Worm (Caenorhabditis elegans) whole organism, early embryonic: ENCODE results near the gene ZK353.10.

Source experiments
- B0310.2 ChIP-seq: sonication (generic microtip); optimal IDR thresholded peaks from 2 replicates; lab custom pipeline; 2016; ENCODE audit warnings: mild to moderate bottlenecking, missing genetic modification characterization, missing compliant biosample characterization
- F13C5.2 ChIP-seq: sonication (generic microtip); optimal IDR thresholded peaks from 2 replicates; lab custom pipeline; 2017; ENCODE audit warnings: mild to moderate bottlenecking, missing genetic modification characterization, inconsistent platforms, missing compliant biosample characterization
- aly-1 ChIP-seq: sonication (generic microtip); optimal IDR thresholded peaks from 2 replicates; lab custom pipeline; 2016; ENCODE audit warnings: missing genetic modification characterization, missing compliant biosample characterization
- ama-1 ChIP-seq: fragments of 150-350 bp; optimal IDR thresholded peaks from 2 replicates; lab custom pipeline; 2014
- ceh-13 ChIP-seq: fragments of 200-800 bp; sonication (Bioruptor generic); optimal IDR thresholded peaks from 2 replicates; lab custom pipeline; 2018; ENCODE audit warnings: mild to moderate bottlenecking, missing genetic modification characterization, missing compliant biosample characterization
- ceh-36 ChIP-seq: sonication (generic microtip); optimal IDR thresholded peaks from 2 replicates; lab custom pipeline; 2016; ENCODE audit warnings: missing genetic modification characterization, inconsistent platforms, missing compliant biosample characterization
- ets-7 ChIP-seq: sonication (generic microtip); optimal IDR thresholded peaks from 2 replicates; lab custom pipeline; 2016; ENCODE audit warnings: missing genotype, missing genetic modification characterization, missing compliant biosample characterization
- flt-1 ChIP-seq: fragments of 200-800 bp; sonication (Bioruptor generic); IDR thresholded peaks from 2 replicates; pipeline ENCODE4 v1.3.6; 2022; ENCODE audit warnings: missing genetic modification characterization, missing compliant biosample characterization
- hmbx-1 ChIP-seq: sonication (generic microtip); optimal IDR thresholded peaks from 2 replicates; lab custom pipeline; 2016; ENCODE audit warnings: mild to moderate bottlenecking, missing genetic modification characterization, missing compliant biosample characterization
- hmg-4 ChIP-seq: fragments of 200-800 bp; sonication (Bioruptor generic); optimal IDR thresholded peaks from 2 replicates; lab custom pipeline; 2018; ENCODE audit warnings: mild to moderate bottlenecking, missing genetic modification characterization, missing compliant biosample characterization
- hnd-1 ChIP-seq: sonication (generic microtip); optimal IDR thresholded peaks from 2 replicates; lab custom pipeline; 2016; ENCODE audit warnings: missing genetic modification characterization, missing compliant biosample characterization
- pes-1 ChIP-seq: fragments of 200-800 bp; sonication (Bioruptor generic); IDR thresholded peaks from 2 replicates; pipeline ENCODE4 v1.3.6; 2022; ENCODE audit warnings: missing genetic modification reagents, missing genetic modification characterization, missing compliant biosample characterization
- scrt-1 ChIP-seq: fragments of 200-800 bp; sonication (Bioruptor generic); IDR thresholded peaks from 2 replicates; pipeline ENCODE4 v1.3.6; 2022; ENCODE audit warnings: missing genetic modification characterization, missing compliant biosample characterization
- sea-1 ChIP-seq: fragments of 200-800 bp; sonication (Bioruptor generic); conservative IDR thresholded peaks from 2 replicates; pipeline ENCODE4 v1.3.6; 2022; ENCODE audit warnings: missing genetic modification characterization, missing compliant biosample characterization
- tbx-11 ChIP-seq: fragments of 200-800 bp; sonication (Bioruptor generic); IDR thresholded peaks from 2 replicates; pipeline ENCODE4 v1.3.6; 2022; ENCODE audit warnings: missing genetic modification characterization, missing compliant biosample characterization
- tbx-37 ChIP-seq: fragments of 200-800 bp; sonication (Bioruptor generic); conservative IDR thresholded peaks from 2 replicates; pipeline ENCODE4 v1.3.6; 2022; ENCODE audit warnings: missing genetic modification reagents, missing genetic modification characterization, missing compliant biosample characterization
- tra-4 ChIP-seq: sonication (generic microtip); optimal IDR thresholded peaks from 2 replicates; lab custom pipeline; 2017; ENCODE audit warnings: missing genetic modification characterization, missing compliant biosample characterization

ZK353.10 gene

DNA sequence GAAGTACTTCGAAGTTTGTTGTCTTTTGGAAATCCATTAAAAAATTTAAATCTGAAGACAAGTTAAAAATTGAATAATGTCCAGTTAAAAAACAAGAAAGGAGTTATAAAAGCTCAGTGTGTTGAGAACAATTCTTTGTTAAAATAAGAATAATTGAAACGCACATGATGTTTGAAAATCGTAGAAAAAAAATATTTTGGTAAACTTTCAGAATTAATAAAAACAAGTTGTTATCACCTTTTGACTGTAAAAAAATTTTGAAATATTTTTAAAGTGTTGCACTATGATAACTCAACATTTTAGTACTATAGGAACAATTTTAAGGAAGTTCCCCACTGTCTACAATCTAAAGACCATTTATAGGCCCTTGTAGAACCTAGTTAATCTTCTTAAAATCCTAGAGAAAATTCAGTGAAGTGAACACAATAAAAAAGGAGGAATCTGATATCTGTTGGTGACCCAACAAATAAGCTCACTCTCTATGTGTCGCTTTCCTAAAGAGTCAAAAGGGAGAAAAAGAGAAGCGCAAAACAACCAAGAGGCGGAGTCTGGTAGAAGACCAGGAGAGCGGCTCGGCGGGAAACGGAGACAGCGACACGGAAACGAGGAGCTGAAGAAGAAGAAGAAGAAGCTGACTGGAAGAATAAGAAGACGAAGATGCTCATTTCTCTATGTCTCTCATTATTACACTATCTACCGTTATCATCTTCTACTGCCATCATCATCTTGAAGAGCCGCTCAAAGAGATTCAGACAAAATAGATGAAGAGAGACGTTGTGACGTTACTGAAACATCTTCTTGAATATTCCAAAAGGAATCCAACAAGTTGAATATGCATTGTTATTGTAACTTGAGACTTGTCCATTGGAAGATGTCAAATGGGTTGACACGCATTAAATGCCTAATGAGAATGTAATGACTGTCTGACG is at the start of gene ZK353.10:
Gene ZK353.10, minus strand, starts transcription at position 51 of the 929 bp plus-strand sequence.
- no peak for TF ChIP-seq hmg-4 (GFP tag; lab: Kevin White, UChicago)
- no peak for TF ChIP-seq ceh-13 (GFP tag; lab: Kevin White, UChicago)
- TF ChIP-seq tbx-11 (GFP tag; lab: Robert Waterston, UW): no peak
- TF ChIP-seq sea-1 (GFP tag; lab: Robert Waterston, UW): no peak
- no peak for TF ChIP-seq ceh-36
- TF ChIP-seq hnd-1 (tag; lab: Kevin White, UChicago): no peak
- no peak for TF ChIP-seq hmbx-1
- TF ChIP-seq tbx-37 (GFP tag; lab: Robert Waterston, UW): no peak
- TF ChIP-seq F13C5.2 (tag; lab: Kevin White, UChicago): no peak
- no peak for TF ChIP-seq B0310.2 (tag; lab: Kevin White, UChicago)
- TF ChIP-seq scrt-1 (GFP tag; lab: Robert Waterston, UW): no peak
- TF ChIP-seq flt-1 (GFP tag; lab: Robert Waterston, UW): no peak
- TF ChIP-seq aly-1 (tag; lab: Kevin White, UChicago): no peak
- TF ChIP-seq pes-1 (GFP tag; lab: Robert Waterston, UW): no peak
- TF ChIP-seq ama-1 (lab: Kevin White, UChicago): no peak
- TF ChIP-seq tra-4 (tag; lab: Kevin White, UChicago): no peak

ce11 chrIII:8443557-8444131 is 49.4 kb upstream of the ZK353.10 start, which contains the start of gene ufbp-1:
Gene ufbp-1, minus strand, starts transcription at chrIII:8443607.
- TF ChIP-seq hmbx-1: no peak
- TF ChIP-seq sea-1 (GFP tag; lab: Robert Waterston, UW): 0 out of 2 replicates have a peak, but pooled peaks have one; percentile 17

DNA sequence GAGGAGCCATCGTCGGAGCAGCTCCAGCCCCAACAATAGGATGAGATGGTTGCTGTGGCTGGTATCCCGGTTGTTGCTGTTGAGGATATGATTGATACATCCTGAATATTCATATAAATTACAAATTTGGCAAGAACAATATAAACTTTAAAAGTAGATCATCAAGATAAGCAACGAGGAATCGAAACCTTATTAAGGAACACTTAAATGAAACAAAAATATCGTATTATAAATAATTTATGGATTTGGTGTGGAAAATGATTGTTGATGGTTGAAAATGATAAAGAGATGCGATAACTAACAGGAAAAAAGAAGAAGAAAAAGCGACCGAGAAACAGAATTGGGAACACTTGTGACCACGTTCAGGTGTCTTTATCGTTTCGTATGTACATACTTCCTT is 45.1 kb upstream of the ZK353.10 start, which contains the start of gene pqn-96:
Gene pqn-96, minus strand, starts transcription at position 101 of the 400 bp plus-strand sequence.
- TF ChIP-seq hmbx-1: no peak
- no peak for TF ChIP-seq B0310.2 (tag; lab: Kevin White, UChicago)

- no peak for TF ChIP-seq ceh-36
- TF ChIP-seq sea-1 (GFP tag; lab: Robert Waterston, UW): no peak
- TF ChIP-seq aly-1 (tag; lab: Kevin White, UChicago): no peak
- no peak for TF ChIP-seq F13C5.2 (tag; lab: Kevin White, UChicago)
- no peak for TF ChIP-seq ets-7 (tag; lab: Kevin White, UChicago)
- TF ChIP-seq tbx-11 (GFP tag; lab: Robert Waterston, UW): no peak
- TF ChIP-seq ceh-13 (GFP tag; lab: Kevin White, UChicago): no peak
- TF ChIP-seq hmg-4 (GFP tag; lab: Kevin White, UChicago): no peak
These were observed 43.7 kb upstream of the ZK353.10 start for ce11 chrIII:8437763-8438414.

DNA sequence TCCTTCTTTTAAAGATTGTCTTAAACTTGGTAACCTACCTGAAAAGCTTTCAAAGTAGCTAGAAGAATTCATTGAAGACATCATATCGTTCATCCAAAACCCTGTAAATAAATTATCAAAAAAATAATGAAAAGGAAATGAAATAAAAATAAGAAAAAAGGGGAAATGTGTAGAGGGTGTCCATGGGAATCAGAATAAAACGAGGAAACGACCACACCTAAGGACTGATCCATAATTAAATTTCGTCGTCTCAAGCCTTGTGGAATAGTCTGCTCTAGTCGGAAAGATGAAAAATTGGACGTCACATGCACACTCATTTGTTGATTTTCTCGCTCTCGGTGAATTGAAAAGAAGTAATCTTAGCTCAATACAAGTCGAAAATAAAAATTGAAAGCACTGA is 40.9 kb upstream of the ZK353.10 start, which contains the start of gene ZK1236.9:
Gene ZK1236.9, minus strand, starts transcription at position 101 of the 400 bp plus-strand sequence.
- TF ChIP-seq tbx-11 (GFP tag; lab: Robert Waterston, UW) (no peak), B0310.2 (tag; lab: Kevin White, UChicago) (no peak), scrt-1 (GFP tag; lab: Robert Waterston, UW) (no peak), hnd-1 (tag; lab: Kevin White, UChicago) (no peak), hmbx-1 (no peak), hmg-4 (GFP tag; lab: Kevin White, UChicago) (no peak), ceh-13 (GFP tag; lab: Kevin White, UChicago) (no peak), pes-1 (GFP tag; lab: Robert Waterston, UW) (no peak), tra-4 (tag; lab: Kevin White, UChicago) (no peak), sea-1 (GFP tag; lab: Robert Waterston, UW) (no peak), ets-7 (tag; lab: Kevin White, UChicago) (no peak), flt-1 (GFP tag; lab: Robert Waterston, UW) (no peak), F13C5.2 (tag; lab: Kevin White, UChicago) (no peak)

ce11 chrIII:8432143-8432542 is 37.9 kb upstream of the ZK353.10 start, which contains the start of gene ZK1236.5:
Gene ZK1236.5, minus strand, starts transcription at chrIII:8432214.
- TF ChIP-seq F13C5.2 (tag; lab: Kevin White, UChicago): no peak
- TF ChIP-seq aly-1 (tag; lab: Kevin White, UChicago): no peak
- no peak for TF ChIP-seq ets-7 (tag; lab: Kevin White, UChicago)
- TF ChIP-seq sea-1 (GFP tag; lab: Robert Waterston, UW): no peak
- no peak for TF ChIP-seq hnd-1 (tag; lab: Kevin White, UChicago)
- no peak for TF ChIP-seq tra-4 (tag; lab: Kevin White, UChicago)
- no peak for TF ChIP-seq scrt-1 (GFP tag; lab: Robert Waterston, UW)
- no peak for TF ChIP-seq tbx-11 (GFP tag; lab: Robert Waterston, UW)
- no peak for TF ChIP-seq ama-1 (lab: Kevin White, UChicago)
- no peak for TF ChIP-seq flt-1 (GFP tag; lab: Robert Waterston, UW)
- TF ChIP-seq hmbx-1: no peak
- no peak for TF ChIP-seq B0310.2 (tag; lab: Kevin White, UChicago)
- TF ChIP-seq ceh-13 (GFP tag; lab: Kevin White, UChicago): no peak
